Fruit fly (Drosophila melanogaster): ENCODE results near the gene CG44227.
A peak's percentile ranks its signal among the peaks of the same experiment; 100 is the strongest.

Gene CG44227

dm6 chr3R:8659200-8659897 is 25.6 kb downstream of the CG44227 start:
- TF ChIP-seq ap (GFP tag; IDR thresholded peaks at IDR 0.05) = no peak
- peak; percentile 23; the same call in 1 of the 2 replicates for TF ChIP-seq lmd (GFP tag; IDR thresholded peaks at IDR 0.05)
- no peak for TF ChIP-seq tup (GFP tag; optimal IDR thresholded peaks at IDR 0.05)
- peak; percentile 41; the same call in 1 of the 2 replicates for TF ChIP-seq MBD-R2 (GFP tag; IDR thresholded peaks at IDR 0.05)
- no peak for TF ChIP-seq Max (GFP tag; optimal IDR thresholded peaks at IDR 0.05)
- TF ChIP-seq CG11696 (GFP tag; IDR thresholded peaks at IDR 0.05) = no peak
- peak; percentile 1 for TF ChIP-seq HmgD (GFP tag; optimal IDR thresholded peaks at IDR 0.05)
- TF ChIP-seq CG17328 (GFP tag; IDR thresholded peaks at IDR 0.05) = peak; percentile 44; the same call in 1 of the 2 replicates
- no peak for TF ChIP-seq CG11560 (tag; IDR thresholded peaks at IDR 0.05)
- TF ChIP-seq pum (GFP tag; optimal IDR thresholded peaks at IDR 0.05) = peak; percentile 7
- peak; percentile 78 for TF ChIP-seq lab (GFP tag; optimal IDR thresholded peaks at IDR 0.05)
- peak; percentile 66 for TF ChIP-seq CG10431 (GFP tag; optimal IDR thresholded peaks at IDR 0.05)
- TF ChIP-seq Fer3 (tag; optimal IDR thresholded peaks at IDR 0.05) = peak; percentile 69
- no peak for TF ChIP-seq peb (GFP tag; IDR thresholded peaks at IDR 0.05)
- TF ChIP-seq Hr78 (GFP tag; optimal IDR thresholded peaks at IDR 0.05) = peak in 1 of 2 experiments; percentile 4
- no peak for TF ChIP-seq unc-4 (GFP tag; IDR thresholded peaks at IDR 0.05; ENCODE audit: partially characterized antibody)
- peak; percentile 37; the same call in 1 of the 3 replicates for TF ChIP-seq otp (GFP tag; IDR thresholded peaks at IDR 0.05)
- peak; percentile 17 for TF ChIP-seq CG13296 (GFP tag; optimal IDR thresholded peaks at IDR 0.05)
- TF ChIP-seq hb (GFP tag; IDR thresholded peaks at IDR 0.05; ENCODE audit: partially characterized antibody) = no peak
- no peak for TF ChIP-seq CG8281 (tag; optimal IDR thresholded peaks at IDR 0.05)
- peak; percentile 74 for TF ChIP-seq rib (GFP tag; IDR thresholded peaks at IDR 0.05)
- TF ChIP-seq Rx (GFP tag; IDR thresholded peaks at IDR 0.05) = peak; percentile 20; the same call in 1 of the 2 replicates
- no peak for TF ChIP-seq Hr39 (optimal IDR thresholded peaks at IDR 0.05)
- TF ChIP-seq vnd (GFP tag; IDR thresholded peaks at IDR 0.05; ENCODE audit: partially characterized antibody) = no peak
- peak; percentile 63 for TF ChIP-seq Dek (tag; optimal IDR thresholded peaks at IDR 0.05)
- peak; percentile 71 for TF ChIP-seq pho (GFP tag; optimal IDR thresholded peaks at IDR 0.05)
- no peak for TF ChIP-seq CG2202 (tag; optimal IDR thresholded peaks at IDR 0.05)
- peak; percentile 20 for TF ChIP-seq Ets97D (GFP tag; optimal IDR thresholded peaks at IDR 0.05)
- peak; percentile 31 for TF ChIP-seq CG33213 (GFP tag; optimal IDR thresholded peaks at IDR 0.05)
- peak; percentile 27; the same call in 1 of the 2 replicates for TF ChIP-seq CG14667 (GFP tag; IDR thresholded peaks at IDR 0.05)
- TF ChIP-seq Lhr (GFP tag; optimal IDR thresholded peaks at IDR 0.05) = no peak
- TF ChIP-seq ftz-f1 (GFP tag; optimal IDR thresholded peaks at IDR 0.05) = peak; percentile 89
- TF ChIP-seq cato (GFP tag; optimal IDR thresholded peaks at IDR 0.05; ENCODE audit: borderline replicate concordance) = no peak
- TF ChIP-seq CG17802 (tag; optimal IDR thresholded peaks at IDR 0.05) = no peak
- TF ChIP-seq BtbVII (GFP tag; optimal IDR thresholded peaks at IDR 0.05) = no peak
- peak; percentile 36 for TF ChIP-seq Ssrp (tag; optimal IDR thresholded peaks at IDR 0.05)
- TF ChIP-seq Adf1 (GFP tag; IDR thresholded peaks at IDR 0.05) = peak; percentile 42; the same call in 1 of the 2 replicates
- peak; percentile 92 for TF ChIP-seq sens (GFP tag)
- peak; percentile 73; the same call in 2 of the 3 replicates for TF ChIP-seq CG34422 (GFP tag; IDR thresholded peaks at IDR 0.05)
- TF ChIP-seq Fer2 (tag; optimal IDR thresholded peaks at IDR 0.05) = no peak
- 0 out of 3 replicates have a peak, but pooled peaks have one; percentile 18 for TF ChIP-seq ken (GFP tag; IDR thresholded peaks at IDR 0.05)
- 0 out of 2 replicates have a peak, but pooled peaks have one; percentile 27 for TF ChIP-seq CG7372 (GFP tag; IDR thresholded peaks at IDR 0.05)
- TF ChIP-seq CG31365 (tag; optimal IDR thresholded peaks at IDR 0.05) = peak; percentile 23
- no peak for TF ChIP-seq ac (GFP tag; optimal IDR thresholded peaks at IDR 0.05)
- TF ChIP-seq Med (GFP tag) = peak; percentile 75
- TF ChIP-seq CG8924 (tag; optimal IDR thresholded peaks at IDR 0.05) = peak; percentile 55
- peak; percentile 65 for TF ChIP-seq CG14441 (GFP tag; IDR thresholded peaks at IDR 0.05)
- no peak for TF ChIP-seq sr (GFP tag; IDR thresholded peaks at IDR 0.05)
- no peak for TF ChIP-seq pan (optimal IDR thresholded peaks at IDR 0.05)
- no peak for TF ChIP-seq pan (GFP tag; optimal IDR thresholded peaks at IDR 0.05 in 1 of 2, IDR thresholded peaks at IDR 0.05 in 1 of 2)
